Worm (Caenorhabditis elegans) whole organism, young adult: ENCODE results near the gene msp-40.
A peak's percentile ranks its signal among the peaks of the same experiment; 100 is the strongest.

Experiments
- D2030.7 ChIP-seq: fragments of 200-800 bp; sonication (Bioruptor generic); IDR thresholded peaks from 2 replicates; pipeline ENCODE4 v1.3.6; 2022; ENCODE audit warnings: missing genetic modification reagents, missing genetic modification characterization, missing compliant biosample characterization
- F10E7.11 ChIP-seq: sonication (generic microtip); optimal IDR thresholded peaks from 2 replicates; lab custom pipeline; 2017; ENCODE audit warnings: mild to moderate bottlenecking, missing genetic modification characterization, moderate library complexity, missing compliant biosample characterization
- F49E8.2 ChIP-seq: sonication (generic microtip); optimal IDR thresholded peaks from 3 replicates; lab custom pipeline; 2017; ENCODE audit warnings: missing genetic modification characterization, mild to moderate bottlenecking, missing compliant biosample characterization, antibody characterized with exemption, moderate library complexity; ENCODE audit not compliant: insufficient read depth
- Y53F4B.3 ChIP-seq: fragments of 200-800 bp; sonication (Bioruptor generic); IDR thresholded peaks from 2 replicates; pipeline ENCODE4 v1.3.6; 2022; ENCODE audit warnings: missing genetic modification reagents, missing genetic modification characterization, missing compliant biosample characterization
- atf-7 ChIP-seq: sonication (generic microtip); optimal IDR thresholded peaks from 2 replicates; lab custom pipeline; 2017; ENCODE audit warnings: mild to moderate bottlenecking, missing genetic modification characterization, missing compliant biosample characterization
- attf-6 ChIP-seq: fragments of 200-800 bp; sonication (Bioruptor generic); IDR thresholded peaks from 2 replicates; pipeline ENCODE4 v1.3.6; 2022; ENCODE audit warnings: missing genetic modification reagents, missing genetic modification characterization, missing compliant biosample characterization
- bed-2 ChIP-seq: fragments of 200-800 bp; sonication (Bioruptor generic); IDR thresholded peaks from 2 replicates; pipeline ENCODE4 v1.3.6; 2022; ENCODE audit warnings: missing genetic modification reagents, missing genetic modification characterization, missing compliant biosample characterization
- ccch-3 ChIP-seq: fragments of 200-800 bp; sonication (Bioruptor generic); optimal IDR thresholded peaks from 2 replicates; lab custom pipeline; 2018; ENCODE audit warnings: mild to moderate bottlenecking, missing genetic modification characterization, missing compliant biosample characterization
- dox-1 ChIP-seq: fragments of 200-800 bp; sonication (Bioruptor generic); IDR thresholded peaks from 2 replicates; pipeline ENCODE4 v1.3.6; 2022; ENCODE audit warnings: missing genetic modification reagents, missing genetic modification characterization, missing compliant biosample characterization
- efl-1 ChIP-seq: fragments of 150-350 bp; optimal IDR thresholded peaks from 2 replicates; lab custom pipeline; 2014; ENCODE audit warnings: missing biosample characterization, missing genetic modification reagents, missing genetic modification characterization
- egrh-3 ChIP-seq: fragments of 200-800 bp; sonication (Bioruptor generic); IDR thresholded peaks from 2 replicates; pipeline ENCODE4 v1.3.6; 2022; ENCODE audit warnings: missing genetic modification reagents, missing genetic modification characterization, missing compliant biosample characterization
- hrde-1 ChIP-seq: sonication (generic microtip); optimal IDR thresholded peaks from 2 replicates; lab custom pipeline; 2016; ENCODE audit warnings: missing genetic modification characterization, mild to moderate bottlenecking, missing compliant biosample characterization, moderate library complexity, missing genotype, missing genetic modification reagents, borderline replicate concordance
- lag-1 ChIP-seq: fragments of 200-800 bp; sonication (Bioruptor generic); IDR thresholded peaks from 2 replicates; pipeline ENCODE4 v1.3.6; 2022; ENCODE audit warnings: missing genetic modification reagents, missing genetic modification characterization, missing compliant biosample characterization
- lin-26 ChIP-seq: fragments of 200-800 bp; sonication (Bioruptor generic); IDR thresholded peaks from 2 replicates; pipeline ENCODE4 v1.3.6; 2022; ENCODE audit warnings: missing genetic modification reagents, missing genetic modification characterization, missing compliant biosample characterization
- lin-40 ChIP-seq: sonication (generic microtip); optimal IDR thresholded peaks from 2 replicates; lab custom pipeline; 2016; ENCODE audit warnings: missing genetic modification characterization, mild to moderate bottlenecking, missing compliant biosample characterization, missing genotype, missing genetic modification reagents
- lin-54 ChIP-seq: fragments of 200-800 bp; sonication (Bioruptor generic); optimal IDR thresholded peaks from 2 replicates; lab custom pipeline; 2018; ENCODE audit warnings: mild to moderate bottlenecking, missing genetic modification characterization, missing compliant biosample characterization
- lsy-27 ChIP-seq: sonication (generic microtip); optimal IDR thresholded peaks from 2 replicates; lab custom pipeline; 2017; ENCODE audit warnings: missing genetic modification characterization, mild to moderate bottlenecking, missing compliant biosample characterization, antibody characterized with exemption, missing genotype, borderline replicate concordance; ENCODE audit not compliant: insufficient read depth
- pbrm-1 ChIP-seq: fragments of 200-800 bp; sonication (Bioruptor generic); IDR thresholded peaks from 2 replicates; pipeline ENCODE4 v1.3.6; 2022; ENCODE audit warnings: missing genetic modification reagents, missing genetic modification characterization, missing compliant biosample characterization
- snpc-1.3 ChIP-seq: sonication (generic microtip); optimal IDR thresholded peaks from 2 replicates; lab custom pipeline; 2017; ENCODE audit warnings: missing genetic modification characterization, mild to moderate bottlenecking, missing compliant biosample characterization, antibody characterized with exemption, moderate library complexity, missing genotype, missing genetic modification reagents; ENCODE audit not compliant: insufficient read depth
- zfh-2 ChIP-seq: fragments of 200-800 bp; sonication (Bioruptor generic); conservative IDR thresholded peaks from 2 replicates; pipeline ENCODE4 v1.3.6; 2022; ENCODE audit warnings: missing genetic modification reagents, missing genetic modification characterization, missing compliant biosample characterization
- ztf-25 ChIP-seq: fragments of 200-800 bp; sonication (Bioruptor generic); IDR thresholded peaks from 2 replicates; pipeline ENCODE4 v1.3.6; 2022; ENCODE audit warnings: missing genetic modification reagents, missing genetic modification characterization, missing compliant biosample characterization
- ztf-26 ChIP-seq: sonication (generic microtip); optimal IDR thresholded peaks from 2 replicates; lab custom pipeline; 2017; ENCODE audit warnings: missing genetic modification characterization, missing compliant biosample characterization
- ztf-6 ChIP-seq: fragments of 200-800 bp; sonication (Bioruptor generic); IDR thresholded peaks from 2 replicates; pipeline ENCODE4 v1.3.6; 2022; ENCODE audit warnings: missing genetic modification reagents, missing genetic modification characterization, missing compliant biosample characterization

msp-40 gene

DNA sequence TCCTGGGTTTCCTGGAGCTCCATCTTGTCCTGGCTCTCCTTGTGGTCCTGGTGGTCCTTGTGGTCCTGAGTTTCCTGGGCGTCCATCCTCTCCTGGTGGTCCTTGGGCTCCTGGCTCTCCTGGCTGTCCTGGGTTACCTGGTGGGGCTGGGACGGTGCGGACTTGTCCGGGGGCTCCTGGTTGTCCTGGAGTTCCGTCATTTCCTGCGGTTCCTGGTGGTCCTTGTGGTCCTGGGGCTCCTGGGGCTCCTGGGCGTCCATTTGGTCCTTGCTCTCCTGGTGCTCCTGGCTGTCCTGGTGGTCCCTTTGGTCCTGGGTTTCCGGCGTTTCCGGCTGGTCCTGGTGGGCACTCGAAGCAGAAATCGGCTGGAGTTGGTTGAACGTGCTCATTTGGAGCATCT, 47.1 kb downstream of the msp-40 start:
- TF ChIP-seq zfh-2 (GFP tag; lab: Robert Waterston, UW): peak; percentile 86
- peak; percentile 37; the same call in 1 of the 2 replicates for TF ChIP-seq lin-26 (GFP tag; lab: Robert Waterston, UW)
- TF ChIP-seq ztf-25 (GFP tag; lab: Robert Waterston, UW): 0 out of 2 replicates have a peak, but pooled peaks have one; percentile 52
- peak; percentile 92 for TF ChIP-seq egrh-3

DNA sequence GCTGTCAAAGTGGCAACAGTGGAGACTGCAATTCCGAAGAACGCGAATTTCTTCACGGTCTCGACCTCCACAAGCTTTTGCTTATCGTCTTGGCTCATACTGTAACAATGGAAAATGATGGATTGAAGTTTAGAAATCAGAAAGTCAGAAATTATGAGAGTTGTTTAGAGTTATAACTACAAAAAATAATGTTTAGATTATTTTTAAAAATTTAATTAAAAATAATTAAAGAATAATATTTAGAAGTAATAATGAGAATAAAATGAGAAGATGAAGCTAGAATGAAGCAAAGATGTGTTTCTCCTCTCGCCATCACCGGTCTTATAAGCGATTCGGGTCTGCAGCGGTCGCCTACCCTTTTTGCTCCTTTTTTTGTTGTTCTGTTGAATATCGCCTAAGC, 47.8 kb downstream of the msp-40 start, which contains the start of gene col-73:
Gene col-73 (minus strand): TSS at position 101 of the 400 bp plus-strand sequence.
- no peak for TF ChIP-seq ztf-26 (tag; lab: Kevin White, UChicago)
- no peak for TF ChIP-seq atf-7
- no peak for TF ChIP-seq dox-1 (GFP tag; lab: Robert Waterston, UW)
- no peak for TF ChIP-seq efl-1
- TF ChIP-seq lag-1 (GFP tag; lab: Robert Waterston, UW): no peak
- no peak for TF ChIP-seq lin-54 (GFP tag; lab: Kevin White, UChicago)
- TF ChIP-seq attf-6 (GFP tag; lab: Robert Waterston, UW): no peak
- no peak for TF ChIP-seq D2030.7 (GFP tag; lab: Robert Waterston, UW)
- no peak for TF ChIP-seq bed-2
- TF ChIP-seq hrde-1 (tag; lab: Kevin White, UChicago): no peak
- TF ChIP-seq snpc-1.3 (tag; lab: Kevin White, UChicago): no peak
- TF ChIP-seq ztf-6: no peak
- TF ChIP-seq Y53F4B.3 (GFP tag; lab: Robert Waterston, UW): no peak
- TF ChIP-seq F10E7.11: no peak
- no peak for TF ChIP-seq lsy-27
- TF ChIP-seq F49E8.2 (tag; lab: Kevin White, UChicago): no peak
- TF ChIP-seq lin-40: no peak
- no peak for TF ChIP-seq pbrm-1 (GFP tag; lab: Robert Waterston, UW)

DNA sequence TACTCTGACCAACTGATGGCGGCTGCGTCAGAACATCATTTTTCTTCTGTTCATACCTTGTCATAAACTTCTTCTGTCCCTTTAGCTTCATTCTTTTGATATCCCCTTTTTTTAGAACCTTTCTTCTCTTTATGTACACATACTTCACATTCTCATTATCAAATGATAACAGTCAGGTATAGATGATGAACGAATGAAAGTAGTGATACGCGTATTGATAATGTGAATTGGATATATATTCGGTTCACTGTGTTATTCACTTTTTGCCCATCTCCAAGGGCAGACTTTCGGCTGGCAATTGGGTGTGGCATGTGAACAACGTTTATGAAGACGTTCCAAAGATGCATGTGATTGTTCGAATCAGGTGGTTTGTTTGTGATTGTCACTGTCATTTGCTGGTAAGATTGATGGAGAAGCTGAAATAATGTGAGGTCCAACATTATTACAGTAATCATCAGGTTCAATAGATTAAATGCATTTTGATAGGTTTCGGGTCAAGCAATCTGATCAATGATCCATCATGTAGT, 49.2 kb downstream of the msp-40 start, which contains the start of gene F11G11.15:
Gene F11G11.15 (plus strand): TSS at position 511 of the 527 bp plus-strand sequence.
- TF ChIP-seq ztf-26 (tag; lab: Kevin White, UChicago) (peak; percentile 39), ccch-3 (GFP tag; lab: Kevin White, UChicago) (no peak)
